Worm (Caenorhabditis elegans) whole organism, young adult: ENCODE results near the gene F54F12.2.

Source experiments
- B0035.1 ChIP-seq: sonication (generic microtip); optimal IDR thresholded peaks from 2 replicates; lab custom pipeline; 2016; ENCODE audit warnings: missing genetic modification characterization, mild to moderate bottlenecking, missing compliant biosample characterization, missing genotype, missing genetic modification reagents
- B0336.3 ChIP-seq: fragments of 200-800 bp; sonication (Bioruptor generic); IDR thresholded peaks from 2 replicates; pipeline ENCODE4 v1.3.6; 2022; ENCODE audit warnings: missing genetic modification characterization, missing compliant biosample characterization
- C06A6.2 ChIP-seq: fragments of 200-800 bp; sonication (Bioruptor generic); conservative IDR thresholded peaks from 2 replicates; pipeline ENCODE4 v1.3.6; 2022; ENCODE audit warnings: missing genetic modification characterization, missing compliant biosample characterization
- F22D6.2 ChIP-seq: sonication (generic microtip); optimal IDR thresholded peaks from 2 replicates; lab custom pipeline; 2016; ENCODE audit warnings: mild to moderate bottlenecking, missing genetic modification characterization, missing compliant biosample characterization
- F23B12.7 ChIP-seq: sonication (generic microtip); optimal IDR thresholded peaks from 2 replicates; lab custom pipeline; 2017; ENCODE audit warnings: missing genetic modification characterization, mild to moderate bottlenecking, missing compliant biosample characterization, antibody characterized with exemption, moderate library complexity; ENCODE audit not compliant: insufficient read depth
- F39B2.1 ChIP-seq: fragments of 200-800 bp; sonication (Bioruptor generic); IDR thresholded peaks from 2 replicates; pipeline ENCODE4 v1.3.6; 2022; ENCODE audit warnings: missing genetic modification reagents, missing genetic modification characterization, missing compliant biosample characterization
- F52B5.7 ChIP-seq: sonication (generic microtip); optimal IDR thresholded peaks from 2 replicates; lab custom pipeline; 2016; ENCODE audit warnings: mild to moderate bottlenecking, missing genetic modification characterization, missing compliant biosample characterization
- K11D2.4 ChIP-seq: fragments of 200-800 bp; sonication (Bioruptor generic); IDR thresholded peaks from 2 replicates; pipeline ENCODE4 v1.3.6; 2022; ENCODE audit warnings: missing genetic modification reagents, missing genetic modification characterization, missing compliant biosample characterization
- T07F8.4 ChIP-seq: sonication (generic microtip); optimal IDR thresholded peaks from 2 replicates; lab custom pipeline; 2016; ENCODE audit warnings: mild to moderate bottlenecking, missing genetic modification characterization, moderate library complexity, missing compliant biosample characterization
- Y56A3A.18 ChIP-seq: fragments of 200-800 bp; sonication (Bioruptor generic); IDR thresholded peaks from 2 replicates; pipeline ENCODE4 v1.3.6; 2022; ENCODE audit warnings: missing genetic modification reagents, missing genetic modification characterization, missing compliant biosample characterization
- Y79H2A.3 ChIP-seq: fragments of 200-800 bp; sonication (Bioruptor generic); conservative IDR thresholded peaks from 2 replicates; pipeline ENCODE4 v1.3.6; 2022; ENCODE audit warnings: missing genetic modification reagents, missing genetic modification characterization, missing compliant biosample characterization
- ZK185.1 ChIP-seq: sonication (generic microtip); optimal IDR thresholded peaks from 2 replicates; lab custom pipeline; 2016; ENCODE audit warnings: mild to moderate bottlenecking, missing genetic modification characterization, missing compliant biosample characterization; ENCODE audit not compliant: poor library complexity, severe bottlenecking
- aptf-3 ChIP-seq: fragments of 200-800 bp; sonication (Bioruptor generic); IDR thresholded peaks from 2 replicates; pipeline ENCODE4 v1.3.6; 2022; ENCODE audit warnings: missing genetic modification characterization, missing compliant biosample characterization
- atf-7 ChIP-seq: sonication (generic microtip); optimal IDR thresholded peaks from 2 replicates; lab custom pipeline; 2017; ENCODE audit warnings: mild to moderate bottlenecking, missing genetic modification characterization, missing compliant biosample characterization
- bed-1 ChIP-seq: fragments of 200-800 bp; sonication (Bioruptor generic); IDR thresholded peaks from 2 replicates; pipeline ENCODE4 v1.3.6; 2022; ENCODE audit warnings: missing genetic modification reagents, missing genetic modification characterization, missing compliant biosample characterization
- ccch-3 ChIP-seq: fragments of 200-800 bp; sonication (Bioruptor generic); optimal IDR thresholded peaks from 2 replicates; lab custom pipeline; 2018; ENCODE audit warnings: mild to moderate bottlenecking, missing genetic modification characterization, missing compliant biosample characterization
- cebp-2 ChIP-seq: fragments of 200-800 bp; sonication (Bioruptor generic); IDR thresholded peaks from 2 replicates; pipeline ENCODE4 v1.3.6; 2022; ENCODE audit warnings: missing genetic modification characterization, missing compliant biosample characterization
- ceh-100 ChIP-seq: fragments of 200-800 bp; sonication (Bioruptor generic); IDR thresholded peaks from 2 replicates; pipeline ENCODE4 v1.3.6; 2022; ENCODE audit warnings: missing genetic modification reagents, missing genetic modification characterization, missing compliant biosample characterization
- chd-7 ChIP-seq: sonication (generic microtip); optimal IDR thresholded peaks from 2 replicates; lab custom pipeline; 2016; ENCODE audit warnings: mild to moderate bottlenecking, missing genetic modification characterization, moderate library complexity, missing compliant biosample characterization
- dpl-1 ChIP-seq: fragments of 150-350 bp; optimal IDR thresholded peaks from 2 replicates; lab custom pipeline; 2014; ENCODE audit warnings: missing biosample characterization, missing genetic modification reagents, missing genetic modification characterization
- egl-18 ChIP-seq: fragments of 200-800 bp; sonication (Bioruptor generic); IDR thresholded peaks from 2 replicates; pipeline ENCODE4 v1.3.6; 2022; ENCODE audit warnings: missing genetic modification reagents, missing genetic modification characterization, missing compliant biosample characterization
- ets-4 ChIP-seq: fragments of 200-800 bp; sonication (Bioruptor generic); optimal IDR thresholded peaks from 2 replicates; lab custom pipeline; 2018; ENCODE audit warnings: mild to moderate bottlenecking, missing genetic modification characterization, missing compliant biosample characterization
- fkh-3 ChIP-seq: sonication (generic microtip); optimal IDR thresholded peaks from 2 replicates; lab custom pipeline; 2016; ENCODE audit warnings: mild to moderate bottlenecking, missing genetic modification characterization, missing compliant biosample characterization
- him-1 ChIP-seq: sonication (generic microtip); optimal IDR thresholded peaks from 2 replicates; lab custom pipeline; 2016; ENCODE audit warnings: missing genotype, missing genetic modification reagents, missing genetic modification characterization, missing compliant biosample characterization
- hlh-12 ChIP-seq: sonication (generic microtip); optimal IDR thresholded peaks from 2 replicates; lab custom pipeline; 2016; ENCODE audit warnings: missing genetic modification characterization, missing compliant biosample characterization
- lag-1 ChIP-seq: fragments of 200-800 bp; sonication (Bioruptor generic); IDR thresholded peaks from 2 replicates; pipeline ENCODE4 v1.3.6; 2022; ENCODE audit warnings: missing genetic modification reagents, missing genetic modification characterization, missing compliant biosample characterization
- let-607 ChIP-seq, 2 experiments: fragments of 200-800 bp in 1 of 2; sonication (Bioruptor generic) in 1 of 2; sonication (generic microtip) in 1 of 2; optimal IDR thresholded peaks; 2 replicates each; lab custom pipeline; 2016 to 2018; ENCODE audit warnings: mild to moderate bottlenecking in 2 of 2, missing compliant biosample characterization in 2 of 2, missing genetic modification characterization in 2 of 2, moderate library complexity in 2 of 2, missing genotype in 1 of 2
- lin-40 ChIP-seq: sonication (generic microtip); optimal IDR thresholded peaks from 2 replicates; lab custom pipeline; 2016; ENCODE audit warnings: missing genetic modification characterization, mild to moderate bottlenecking, missing compliant biosample characterization, missing genotype, missing genetic modification reagents
- madf-3 ChIP-seq: fragments of 200-800 bp; sonication (Bioruptor generic); IDR thresholded peaks from 2 replicates; pipeline ENCODE4 v1.3.6; 2022; ENCODE audit warnings: missing genetic modification reagents, missing genetic modification characterization, missing compliant biosample characterization
- mes-4 ChIP-seq: sonication (generic microtip); optimal IDR thresholded peaks from 2 replicates; lab custom pipeline; 2016; ENCODE audit warnings: missing genotype, missing genetic modification characterization, missing compliant biosample characterization
- nfya-1 ChIP-seq: sonication (generic microtip); optimal IDR thresholded peaks from 2 replicates; lab custom pipeline; 2017; ENCODE audit warnings: antibody characterized with exemption, missing compliant biosample characterization, missing genetic modification characterization, borderline replicate concordance; ENCODE audit not compliant: insufficient read depth
- nfyb-1 ChIP-seq: fragments of 200-800 bp; sonication (Bioruptor generic); IDR thresholded peaks from 2 replicates; pipeline ENCODE4 v1.3.6; 2022; ENCODE audit warnings: missing genetic modification reagents, missing genetic modification characterization, missing compliant biosample characterization
- nhr-120 ChIP-seq: fragments of 200-800 bp; sonication (Bioruptor generic); IDR thresholded peaks from 2 replicates; pipeline ENCODE4 v1.3.6; 2022; ENCODE audit warnings: missing genetic modification characterization, missing compliant biosample characterization
- rcor-1 ChIP-seq: fragments of 200-800 bp; sonication (Bioruptor generic); IDR thresholded peaks from 2 replicates; pipeline ENCODE4 v1.3.6; 2022; ENCODE audit warnings: missing genetic modification reagents, missing genetic modification characterization, missing compliant biosample characterization
- snpc-1.3 ChIP-seq: sonication (generic microtip); optimal IDR thresholded peaks from 2 replicates; lab custom pipeline; 2017; ENCODE audit warnings: missing genetic modification characterization, mild to moderate bottlenecking, missing compliant biosample characterization, antibody characterized with exemption, moderate library complexity, missing genotype, missing genetic modification reagents; ENCODE audit not compliant: insufficient read depth
- snpc-4 ChIP-seq, 5 experiments: fragments of 150-350 bp in 1 of 5; sonication (generic microtip) in 4 of 5; optimal IDR thresholded peaks; 2 replicates each; lab custom pipeline; 2014 to 2018; ENCODE audit warnings: missing genetic modification characterization in 5 of 5, missing biosample characterization in 3 of 5, antibody characterized with exemption in 2 of 5, mild to moderate bottlenecking in 2 of 5, missing compliant biosample characterization in 2 of 5, missing genotype in 2 of 5, moderate library complexity in 2 of 5, missing genetic modification reagents in 1 of 5
- somi-1 ChIP-seq: fragments of 200-800 bp; sonication (Bioruptor generic); optimal IDR thresholded peaks from 2 replicates; lab custom pipeline; 2018; ENCODE audit warnings: mild to moderate bottlenecking, missing genetic modification characterization, missing compliant biosample characterization
- sptf-2 ChIP-seq: fragments of 200-800 bp; sonication (Bioruptor generic); optimal IDR thresholded peaks from 2 replicates; lab custom pipeline; 2018; ENCODE audit warnings: mild to moderate bottlenecking, missing genetic modification characterization, missing compliant biosample characterization
- tbp1 ChIP-seq: fragments of 200-800 bp; sonication (Bioruptor generic); optimal IDR thresholded peaks from 2 replicates; lab custom pipeline; 2018; ENCODE audit warnings: mild to moderate bottlenecking, missing genetic modification characterization, missing compliant biosample characterization
- tlf-1 ChIP-seq: fragments of 200-800 bp; sonication (Bioruptor generic); optimal IDR thresholded peaks from 2 replicates; lab custom pipeline; 2018; ENCODE audit warnings: mild to moderate bottlenecking, missing genetic modification characterization, missing compliant biosample characterization
- unc-130 ChIP-seq: sonication (generic microtip); optimal IDR thresholded peaks from 2 replicates; lab custom pipeline; 2016; ENCODE audit warnings: missing genetic modification reagents, missing genetic modification characterization, missing compliant biosample characterization
- xnd-1 ChIP-seq: sonication (generic microtip); optimal IDR thresholded peaks from 2 replicates; lab custom pipeline; 2016; ENCODE audit warnings: missing genotype, missing genetic modification reagents, missing genetic modification characterization, missing compliant biosample characterization
- ztf-22 ChIP-seq: fragments of 200-800 bp; sonication (Bioruptor generic); optimal IDR thresholded peaks from 2 replicates; lab custom pipeline; 2018; ENCODE audit warnings: mild to moderate bottlenecking, missing genetic modification characterization, moderate library complexity, missing compliant biosample characterization
- ztf-28 ChIP-seq: fragments of 200-800 bp; sonication (Bioruptor generic); IDR thresholded peaks from 2 replicates; pipeline ENCODE4 v1.3.6; 2022; ENCODE audit warnings: missing genetic modification reagents, missing genetic modification characterization, missing compliant biosample characterization

F54F12.2 gene

ce11 chrIII:13061136-13061535, 21.3 kb downstream of the F54F12.2 start (continued):
- TF ChIP-seq atf-7 (tag; lab: Kevin White, UChicago) = peak; percentile 62
- no peak for TF ChIP-seq ceh-100 (GFP tag; lab: Robert Waterston, UW)

ce11 chrIII:13061734-13062133, 21.9 kb downstream of the F54F12.2 start:
- TF ChIP-seq aptf-3 (GFP tag; lab: Robert Waterston, UW) (no peak), nfyb-1 (GFP tag; lab: Robert Waterston, UW) (no peak), ztf-22 (GFP tag; lab: Kevin White, UChicago) (no peak), rcor-1 (GFP tag; lab: Robert Waterston, UW) (0 out of 2 replicates have a peak, but pooled peaks have one; percentile 8), C06A6.2 (no peak), Y56A3A.18 (no peak), Y79H2A.3 (GFP tag; lab: Robert Waterston, UW) (0 out of 2 replicates have a peak, but pooled peaks have one; percentile 19), madf-3 (0 out of 2 replicates have a peak, but pooled peaks have one; percentile 54), snpc-4 (GFP tag; optimal IDR thresholded peaks at IDR 0.05; lab: Kevin White, UChicago) (no peak), snpc-4 (tag; optimal IDR thresholded peaks at IDR 0.05; lab: Kevin White, UChicago) (no peak), nhr-120 (GFP tag; lab: Robert Waterston, UW) (no peak), chd-7 (no peak), let-607 (tag; optimal IDR thresholded peaks at IDR 0.05; lab: Kevin White, UChicago) (no peak), B0035.1 (tag; lab: Kevin White, UChicago) (no peak), lin-40 (tag; lab: Kevin White, UChicago) (no peak), xnd-1 (no peak), ZK185.1 (tag; lab: Kevin White, UChicago) (no peak), bed-1 (no peak), dpl-1 (GFP tag; lab: Kevin White, UChicago) (no peak), F22D6.2 (tag; lab: Kevin White, UChicago) (no peak), egl-18 (GFP tag; lab: Robert Waterston, UW) (no peak)

ce11 chrIII:13062414-13062965, 22.7 kb downstream of the F54F12.2 start:
- no peak for TF ChIP-seq F23B12.7 (tag; lab: Kevin White, UChicago)
- TF ChIP-seq chd-7 = peak; percentile 81
- TF ChIP-seq ceh-100 (GFP tag; lab: Robert Waterston, UW) = no peak
- TF ChIP-seq snpc-1.3 (tag; lab: Kevin White, UChicago) = no peak
- TF ChIP-seq tlf-1 = no peak
- TF ChIP-seq ztf-22 (GFP tag; lab: Kevin White, UChicago) = no peak
- TF ChIP-seq F52B5.7 = no peak
- TF ChIP-seq somi-1 (GFP tag; lab: Kevin White, UChicago) = peak; percentile 82
- no peak for TF ChIP-seq fkh-3 (tag; lab: Kevin White, UChicago)
- TF ChIP-seq ets-4 = no peak
- TF ChIP-seq ztf-28 = no peak
- no peak for TF ChIP-seq unc-130
- peak; percentile 4 for TF ChIP-seq T07F8.4 (tag; lab: Kevin White, UChicago)
- peak; percentile 16 for TF ChIP-seq sptf-2
- no peak for TF ChIP-seq hlh-12
- TF ChIP-seq K11D2.4 (GFP tag; lab: Robert Waterston, UW) = peak; percentile 72; the same call in 1 of the 2 replicates
- no peak for TF ChIP-seq aptf-3 (GFP tag; lab: Robert Waterston, UW)
- TF ChIP-seq ccch-3 (GFP tag; lab: Kevin White, UChicago) = no peak
- no peak for TF ChIP-seq F39B2.1 (GFP tag; lab: Robert Waterston, UW)
- TF ChIP-seq egl-18 (GFP tag; lab: Robert Waterston, UW) = peak; percentile 73; the same call in 1 of the 2 replicates
- no peak for TF ChIP-seq him-1 (tag; lab: Kevin White, UChicago)
- TF ChIP-seq cebp-2 (GFP tag; lab: Robert Waterston, UW) = 0 out of 2 replicates have a peak, but pooled peaks have one; percentile 39
- TF ChIP-seq nfya-1 = no peak
- TF ChIP-seq lag-1 (GFP tag; lab: Robert Waterston, UW) = no peak
- no peak for TF ChIP-seq xnd-1
- no peak for TF ChIP-seq mes-4
- peak; percentile 39 for TF ChIP-seq tbp1 (GFP tag; lab: Kevin White, UChicago)
- peak; percentile 77 for TF ChIP-seq B0336.3
